Worm (Caenorhabditis elegans): Measurements from ENCODE around the gene H03E18.1.

H03E18.1 gene

ce11 chrX:8495005-8495404, 12.7 kb upstream of the H03E18.1 start, which contains the start of gene T01B10.5:
Gene T01B10.5, plus strand, starts transcription at chrX:8495305.
- TF ChIP-seq nhr-21 (tag; optimal IDR thresholded peaks at IDR 0.05), result no peak
- no peak for TF ChIP-seq mbf-1 (tag; optimal IDR thresholded peaks at IDR 0.05)
- TF ChIP-seq nhr-6 (tag; optimal IDR thresholded peaks at IDR 0.05), result no peak

- TF ChIP-seq ama-1 (optimal IDR thresholded peaks at IDR 0.05) (no peak), nhr-25 (tag; optimal IDR thresholded peaks at IDR 0.05) (peak; percentile 32)
These were observed 8.0 kb upstream of the H03E18.1 start, which contains the start of gene grd-14 for ce11 chrX:8499721-8500120. Gene grd-14, plus strand, starts transcription at chrX:8500021.

ce11 chrX:8500922-8501321, 6.8 kb upstream of the H03E18.1 start, which contains the start of gene grd-4:
Gene grd-4, plus strand, starts transcription at chrX:8501222.
- TF ChIP-seq sma-9 (GFP tag; optimal IDR thresholded peaks at IDR 0.05) (no peak), sma-9 (tag; optimal IDR thresholded peaks at IDR 0.05) (no peak), nhr-11 (tag; optimal IDR thresholded peaks at IDR 0.05) (no peak), blmp-1 (tag; optimal IDR thresholded peaks at IDR 0.05; ENCODE audit: insufficient read depth) (no peak), snpc-4 (tag; optimal IDR thresholded peaks at IDR 0.05) (no peak), ama-1 (optimal IDR thresholded peaks at IDR 0.05) (no peak)

- no peak for TF ChIP-seq alr-1 (tag; optimal IDR thresholded peaks at IDR 0.05)
- TF ChIP-seq mbf-1 (tag; optimal IDR thresholded peaks at IDR 0.05), result no peak
- TF ChIP-seq nhr-21 (tag; optimal IDR thresholded peaks at IDR 0.05), result peak; percentile 60
These were observed 3.5 kb upstream of the H03E18.1 start for ce11 chrX:8504207-8504606.

- TF ChIP-seq nhr-23 (tag; optimal IDR thresholded peaks at IDR 0.05), result no peak
- no peak for TF ChIP-seq lin-39 (tag; optimal IDR thresholded peaks at IDR 0.05)
- no peak for TF ChIP-seq Y55F3AM.14 (GFP tag; optimal IDR thresholded peaks at IDR 0.05)
- TF ChIP-seq nhr-21 (tag; optimal IDR thresholded peaks at IDR 0.05), result no peak
- no peak for TF ChIP-seq elt-1 (tag; optimal IDR thresholded peaks at IDR 0.05)
- TF ChIP-seq nhr-129 (tag; optimal IDR thresholded peaks at IDR 0.05), result no peak
- no peak for TF ChIP-seq peb-1 (tag; optimal IDR thresholded peaks at IDR 0.05)
- TF ChIP-seq nhr-237 (tag; optimal IDR thresholded peaks at IDR 0.05), result no peak
- TF ChIP-seq sma-3 (GFP tag; optimal IDR thresholded peaks at IDR 0.05), result no peak
- TF ChIP-seq gmeb-1 (tag; optimal IDR thresholded peaks at IDR 0.05), result no peak
- no peak for TF ChIP-seq sma-9 (GFP tag; optimal IDR thresholded peaks at IDR 0.05)
- TF ChIP-seq sma-9 (tag; optimal IDR thresholded peaks at IDR 0.05), result no peak
- TF ChIP-seq alr-1 (tag; optimal IDR thresholded peaks at IDR 0.05), result no peak
- TF ChIP-seq mab-5 (tag; optimal IDR thresholded peaks at IDR 0.05), result no peak
- TF ChIP-seq blmp-1 (tag; optimal IDR thresholded peaks at IDR 0.05; ENCODE audit: insufficient read depth), result no peak
- TF ChIP-seq unc-39 (tag; optimal IDR thresholded peaks at IDR 0.05), result no peak
- TF ChIP-seq snpc-4 (tag; optimal IDR thresholded peaks at IDR 0.05), result no peak
- TF ChIP-seq lin-13 (GFP tag; optimal IDR thresholded peaks at IDR 0.05), result no peak
These were observed 623 bp upstream of the H03E18.1 start for ce11 chrX:8507053-8507452.

- TF ChIP-seq nhr-21 (tag; optimal IDR thresholded peaks at IDR 0.05), result peak; percentile 9
- TF ChIP-seq lsy-2 (tag; optimal IDR thresholded peaks at IDR 0.05), result no peak
- no peak for TF ChIP-seq dmd-4 (tag; optimal IDR thresholded peaks at IDR 0.05)
- no peak for TF ChIP-seq R02D3.7 (tag; optimal IDR thresholded peaks at IDR 0.05)
- TF ChIP-seq nhr-11 (tag; optimal IDR thresholded peaks at IDR 0.05), result no peak
- TF ChIP-seq nhr-12 (tag; optimal IDR thresholded peaks at IDR 0.05), result no peak
These were observed 1.4 kb downstream of the H03E18.1 start for ce11 chrX:8509088-8509487.

ce11 chrX:8520402-8520801, 12.7 kb downstream of the H03E18.1 start, which contains the start of gene H03E18.2:
Gene H03E18.2, minus strand, starts transcription at chrX:8520502.
- TF ChIP-seq blmp-1 (tag; optimal IDR thresholded peaks at IDR 0.05; ENCODE audit: insufficient read depth) (no peak), elt-1 (tag; optimal IDR thresholded peaks at IDR 0.05) (no peak), unc-55 (GFP tag; optimal IDR thresholded peaks at IDR 0.05) (no peak), unc-62 (GFP tag; optimal IDR thresholded peaks at IDR 0.05) (no peak), ceh-16 (tag; optimal IDR thresholded peaks at IDR 0.05) (no peak), elt-3 (tag; optimal IDR thresholded peaks at IDR 0.05) (no peak), C34F6.9 (tag; optimal IDR thresholded peaks at IDR 0.05) (no peak), nhr-12 (tag; optimal IDR thresholded peaks at IDR 0.05) (no peak), nhr-10 (tag; optimal IDR thresholded peaks at IDR 0.05) (no peak), alr-1 (tag; optimal IDR thresholded peaks at IDR 0.05) (no peak), lin-11 (tag; optimal IDR thresholded peaks at IDR 0.05) (no peak), lsy-2 (tag; optimal IDR thresholded peaks at IDR 0.05) (no peak)
